ENCODE assay signal across 1 fruit fly cellular context in the genomic region with DNA sequence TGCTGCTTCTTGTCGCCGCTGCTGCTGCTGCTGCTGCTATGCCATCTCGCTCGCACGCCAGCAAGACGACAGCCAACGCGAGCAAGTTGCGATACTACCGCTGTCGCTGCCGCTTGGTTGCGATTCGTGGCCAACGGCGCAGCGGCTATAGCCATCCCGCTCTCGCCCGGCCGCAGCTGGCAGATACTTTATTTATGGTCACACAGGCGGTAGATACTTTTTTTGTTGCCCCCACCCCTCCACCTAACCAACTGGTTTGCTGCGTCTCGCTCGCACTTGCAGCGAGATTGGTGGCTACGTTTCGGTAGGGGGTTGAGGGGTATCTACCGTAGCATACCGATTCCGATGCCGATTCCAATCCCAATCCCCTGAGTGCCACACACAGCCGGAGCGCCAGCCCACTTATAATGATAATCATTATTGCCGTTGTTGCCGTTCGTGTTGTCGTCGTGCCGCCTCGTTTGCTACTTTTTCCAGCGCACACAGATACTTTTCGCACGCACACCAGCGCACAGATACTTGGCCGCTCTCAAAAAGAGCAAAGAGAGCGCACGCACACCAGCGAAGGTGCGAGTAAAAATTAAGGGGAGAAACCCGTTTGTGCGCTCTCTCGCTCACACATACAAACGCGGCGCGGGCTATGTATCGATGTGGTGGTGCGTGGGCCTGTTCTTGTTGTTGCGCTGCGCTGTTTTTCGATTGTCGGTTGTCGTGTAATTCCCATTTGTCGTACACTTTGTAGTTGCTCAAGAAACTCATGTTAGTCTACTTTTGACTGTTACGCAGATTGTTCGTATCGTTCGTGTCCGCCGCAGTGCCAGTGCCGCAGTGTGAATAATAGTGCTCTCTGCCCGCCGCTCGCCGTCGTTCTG.
TF ChIP-seq lines count a peak whose summit lies in the region.

Gene mirr (plus strand): TSS at position 759 of the 872 bp plus-strand sequence.

TF ChIP-seq in whole organism, embryonic, 481 proteins besides CTCF, POLR2A, EP300 and RAD21 (continued from another document):
- TF ChIP-seq CHES-1-like (GFP tag; optimal IDR thresholded peaks at IDR 0.05; lab: Kevin White, UChicago): peak; percentile 11
- peak; percentile 56; the same call in 1 of the 2 replicates for TF ChIP-seq Bgb (GFP tag; IDR thresholded peaks at IDR 0.05; lab: Robert Waterston, UW; ENCODE audit: partially characterized antibody)
- no peak for TF ChIP-seq CG18619 (GFP tag; optimal IDR thresholded peaks at IDR 0.05; lab: Kevin White, UChicago)
- TF ChIP-seq Hsf (GFP tag; optimal IDR thresholded peaks at IDR 0.05; lab: Kevin White, UChicago): no peak
- TF ChIP-seq HLH54F (GFP tag; optimal IDR thresholded peaks at IDR 0.05; lab: Kevin White, UChicago): peak; percentile 0
- TF ChIP-seq HmgZ (tag; optimal IDR thresholded peaks at IDR 0.05; lab: Kevin White, UChicago): peak; percentile 49
- TF ChIP-seq CG4820 (GFP tag; optimal IDR thresholded peaks at IDR 0.05; lab: Kevin White, UChicago): no peak
- no peak for TF ChIP-seq CG3995 (GFP tag; optimal IDR thresholded peaks at IDR 0.05; lab: Kevin White, UChicago)
- TF ChIP-seq aop (GFP tag; IDR thresholded peaks at IDR 0.05; lab: Robert Waterston, UW): no peak
- TF ChIP-seq CG16815 (GFP tag; optimal IDR thresholded peaks at IDR 0.05; lab: Kevin White, UChicago): no peak
- peak; percentile 66 for TF ChIP-seq gro (GFP tag; optimal IDR thresholded peaks at IDR 0.05; lab: Kevin White, UChicago)
- no peak for TF ChIP-seq CG6654 (GFP tag; optimal IDR thresholded peaks at IDR 0.05; lab: Kevin White, UChicago)
- TF ChIP-seq CG18599 (GFP tag; optimal IDR thresholded peaks at IDR 0.05; lab: Kevin White, UChicago): no peak
- no peak for TF ChIP-seq az2 (GFP tag; optimal IDR thresholded peaks at IDR 0.05; lab: Kevin White, UChicago)
- peak; percentile 1 for TF ChIP-seq odd (GFP tag; optimal IDR thresholded peaks at IDR 0.05; lab: Kevin White, UChicago)
- peak; percentile 27 for TF ChIP-seq CG7745 (tag; optimal IDR thresholded peaks at IDR 0.05; lab: Kevin White, UChicago)
- no peak for TF ChIP-seq luna (GFP tag; optimal IDR thresholded peaks at IDR 0.05; lab: Kevin White, UChicago)
- peak; percentile 86 for TF ChIP-seq CG8478 (optimal IDR thresholded peaks at IDR 0.05; lab: Kevin White, UChicago)
